Worm (Caenorhabditis elegans): Measurements from ENCODE around the gene fbxb-83.

DNA sequence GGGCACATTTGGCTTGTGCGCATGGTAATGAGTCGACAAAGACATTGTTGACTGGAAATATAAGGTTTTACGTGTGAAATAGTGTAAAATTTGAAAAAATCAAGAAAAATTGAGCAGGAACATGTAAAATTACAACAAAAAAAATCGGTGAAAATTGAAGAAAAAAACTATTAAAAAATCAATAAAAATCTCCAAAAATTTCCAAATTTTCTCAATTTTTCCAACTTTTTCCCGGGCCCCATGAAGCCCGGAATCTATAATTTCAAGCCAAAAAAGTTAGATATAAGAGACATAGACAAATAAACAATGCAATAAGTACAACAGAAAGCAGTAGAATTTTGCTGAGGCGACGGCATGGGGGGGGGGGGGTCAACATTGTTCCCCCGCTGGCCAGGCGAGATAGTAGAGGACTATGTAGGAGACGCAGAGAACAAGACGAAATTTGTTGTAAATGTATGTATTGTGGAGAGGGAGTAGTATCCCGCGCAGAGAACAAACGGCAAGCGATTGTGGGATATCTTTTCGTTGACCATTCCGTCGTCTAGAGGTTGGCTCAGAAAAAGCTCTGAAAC lies 50.2 kb downstream of the fbxb-83 start, which contains the start of gene pat-4:
- no peak for TF ChIP-seq tab-1 (GFP tag; IDR thresholded peaks at IDR 0.05)
- no peak for TF ChIP-seq T22C8.4 (GFP tag; IDR thresholded peaks at IDR 0.05)
- no peak for TF ChIP-seq ztf-23 (GFP tag; IDR thresholded peaks at IDR 0.05)

All from whole organism, midembryonic.